Worm (Caenorhabditis elegans) whole organism, early embryonic: Measurements from ENCODE around the gene mlt-4.

ENCODE experiments used
- F13C5.2 ChIP-seq: sonication (generic microtip); optimal IDR thresholded peaks from 2 replicates; lab custom pipeline; 2017; ENCODE audit warnings: mild to moderate bottlenecking, missing genetic modification characterization, inconsistent platforms, missing compliant biosample characterization
- aly-1 ChIP-seq: sonication (generic microtip); optimal IDR thresholded peaks from 2 replicates; lab custom pipeline; 2016; ENCODE audit warnings: missing genetic modification characterization, missing compliant biosample characterization
- ama-1 ChIP-seq: fragments of 150-350 bp; optimal IDR thresholded peaks from 2 replicates; lab custom pipeline; 2014
- ceh-13 ChIP-seq: fragments of 200-800 bp; sonication (Bioruptor generic); optimal IDR thresholded peaks from 2 replicates; lab custom pipeline; 2018; ENCODE audit warnings: mild to moderate bottlenecking, missing genetic modification characterization, missing compliant biosample characterization
- flt-1 ChIP-seq: fragments of 200-800 bp; sonication (Bioruptor generic); IDR thresholded peaks from 2 replicates; pipeline ENCODE4 v1.3.6; 2022; ENCODE audit warnings: missing genetic modification characterization, missing compliant biosample characterization
- hmbx-1 ChIP-seq: sonication (generic microtip); optimal IDR thresholded peaks from 2 replicates; lab custom pipeline; 2016; ENCODE audit warnings: mild to moderate bottlenecking, missing genetic modification characterization, missing compliant biosample characterization
- hmg-4 ChIP-seq: fragments of 200-800 bp; sonication (Bioruptor generic); optimal IDR thresholded peaks from 2 replicates; lab custom pipeline; 2018; ENCODE audit warnings: mild to moderate bottlenecking, missing genetic modification characterization, missing compliant biosample characterization
- pes-1 ChIP-seq: fragments of 200-800 bp; sonication (Bioruptor generic); IDR thresholded peaks from 2 replicates; pipeline ENCODE4 v1.3.6; 2022; ENCODE audit warnings: missing genetic modification reagents, missing genetic modification characterization, missing compliant biosample characterization
- scrt-1 ChIP-seq: fragments of 200-800 bp; sonication (Bioruptor generic); IDR thresholded peaks from 2 replicates; pipeline ENCODE4 v1.3.6; 2022; ENCODE audit warnings: missing genetic modification characterization, missing compliant biosample characterization
- sea-1 ChIP-seq: fragments of 200-800 bp; sonication (Bioruptor generic); conservative IDR thresholded peaks from 2 replicates; pipeline ENCODE4 v1.3.6; 2022; ENCODE audit warnings: missing genetic modification characterization, missing compliant biosample characterization
- tra-4 ChIP-seq: sonication (generic microtip); optimal IDR thresholded peaks from 2 replicates; lab custom pipeline; 2017; ENCODE audit warnings: missing genetic modification characterization, missing compliant biosample characterization

- TF ChIP-seq F13C5.2 (tag; lab: Kevin White, UChicago) (no peak), aly-1 (tag; lab: Kevin White, UChicago) (no peak), tra-4 (tag; lab: Kevin White, UChicago) (no peak), ceh-13 (GFP tag; lab: Kevin White, UChicago) (no peak), pes-1 (no peak), hmg-4 (GFP tag; lab: Kevin White, UChicago) (no peak), scrt-1 (GFP tag; lab: Robert Waterston, UW) (no peak), sea-1 (GFP tag; lab: Robert Waterston, UW) (no peak), flt-1 (GFP tag; lab: Robert Waterston, UW) (no peak), ama-1 (lab: Kevin White, UChicago) (no peak), hmbx-1 (tag; lab: Kevin White, UChicago) (no peak)
Observed at ce11 chrV:20276923-20277322, 12.3 kb downstream of the mlt-4 start.
